Worm (Caenorhabditis elegans): ENCODE data around the gene swt-6.
A peak's percentile ranks its signal among the peaks of the same experiment; 100 is the strongest.

The swt-6 gene

ce11 chrV:14002402-14002801, 48.2 kb downstream of the swt-6 start (continued):
- TF ChIP-seq sdz-12 (GFP tag; optimal IDR thresholded peaks at IDR 0.05), result no peak
- TF ChIP-seq lin-39 (tag; optimal IDR thresholded peaks at IDR 0.05), result no peak
- no peak for TF ChIP-seq spr-1 (tag; optimal IDR thresholded peaks at IDR 0.05)
- TF ChIP-seq nhr-41 (GFP tag; IDR thresholded peaks at IDR 0.05), result no peak
- TF ChIP-seq Y48G9A.11 (GFP tag; IDR thresholded peaks at IDR 0.05), result no peak
- TF ChIP-seq Y5F2A.4 (GFP tag; optimal IDR thresholded peaks at IDR 0.05), result no peak
- TF ChIP-seq rbr-2 (tag; optimal IDR thresholded peaks at IDR 0.05), result no peak
- TF ChIP-seq ceh-28 (tag; optimal IDR thresholded peaks at IDR 0.05), result no peak
- TF ChIP-seq lin-15B (tag; optimal IDR thresholded peaks at IDR 0.05), result no peak
- TF ChIP-seq mes-2 (tag; optimal IDR thresholded peaks at IDR 0.05; ENCODE audit: poor library complexity, severe bottlenecking), result peak; percentile 52
- TF ChIP-seq T26A8.4 (GFP tag; IDR thresholded peaks at IDR 0.05), result no peak
- TF ChIP-seq nhr-42 (GFP tag; IDR thresholded peaks at IDR 0.05), result no peak
- no peak for TF ChIP-seq ama-1 (optimal IDR thresholded peaks at IDR 0.05)
- no peak for TF ChIP-seq madf-5 (GFP tag; IDR thresholded peaks at IDR 0.05)
- TF ChIP-seq pha-4 (GFP tag; IDR thresholded peaks at IDR 0.05), result no peak
- TF ChIP-seq pha-4 (tag; optimal IDR thresholded peaks at IDR 0.05), result no peak
- no peak for TF ChIP-seq daf-16 (GFP tag; optimal IDR thresholded peaks at IDR 0.05)
- peak; percentile 22 for TF ChIP-seq daf-16 (tag; optimal IDR thresholded peaks at IDR 0.05)
- no peak for TF ChIP-seq ceh-82 (tag; optimal IDR thresholded peaks at IDR 0.05)
- no peak for TF ChIP-seq F37D6.2 (tag; optimal IDR thresholded peaks at IDR 0.05)
- TF ChIP-seq mdl-1 (tag; optimal IDR thresholded peaks at IDR 0.05), result no peak
- no peak for TF ChIP-seq F10B5.3 (tag; optimal IDR thresholded peaks at IDR 0.05)
- TF ChIP-seq lin-1 (GFP tag; IDR thresholded peaks at IDR 0.05), result no peak
- TF ChIP-seq ceh-44 (GFP tag; IDR thresholded peaks at IDR 0.05), result no peak

- peak; percentile 35; the same call in 1 of the 2 replicates for TF ChIP-seq ceh-20 (GFP tag; IDR thresholded peaks at IDR 0.05)
- TF ChIP-seq dpl-1 (GFP tag; optimal IDR thresholded peaks at IDR 0.05), result no peak
- peak; percentile 30 for TF ChIP-seq hlh-30 (tag; optimal IDR thresholded peaks at IDR 0.05; ENCODE audit: insufficient read depth)
- peak; percentile 51 for TF ChIP-seq mep-1 (tag; optimal IDR thresholded peaks at IDR 0.05)
- TF ChIP-seq lsy-2 (tag; optimal IDR thresholded peaks at IDR 0.05), result peak in 1 of 2 experiments; percentile 2
- no peak for TF ChIP-seq ceh-32 (tag; optimal IDR thresholded peaks at IDR 0.05; ENCODE audit: poor library complexity)
- TF ChIP-seq tra-1 (GFP tag; IDR thresholded peaks at IDR 0.05), result peak; percentile 14; the same call in 1 of the 2 replicates
- TF ChIP-seq hlh-11 (tag; optimal IDR thresholded peaks at IDR 0.05), result peak; percentile 40
- peak in 1 of 2 experiments; percentile 41 for TF ChIP-seq daf-16 (GFP tag; optimal IDR thresholded peaks at IDR 0.05)
- TF ChIP-seq daf-16 (tag; optimal IDR thresholded peaks at IDR 0.05), result no peak
- TF ChIP-seq hif-1 (tag; optimal IDR thresholded peaks at IDR 0.05), result peak in 1 of 2 experiments; percentile 89
- peak; percentile 18 for TF ChIP-seq rbr-2 (tag; optimal IDR thresholded peaks at IDR 0.05)
- TF ChIP-seq spr-1 (tag; optimal IDR thresholded peaks at IDR 0.05), result no peak
- peak in 1 of 2 experiments; percentile 72 for TF ChIP-seq unc-62 (GFP tag; optimal IDR thresholded peaks at IDR 0.05 in 1 of 2)
- TF ChIP-seq unc-62 (tag; optimal IDR thresholded peaks at IDR 0.05), result no peak
- peak; percentile 49 for TF ChIP-seq aha-1 (tag)
These were observed 49.5 kb downstream of the swt-6 start for ce11 chrV:14003587-14004156.

ce11 chrV:14004342-14004741, 50.2 kb downstream of the swt-6 start:
- TF ChIP-seq hlh-30 (tag; optimal IDR thresholded peaks at IDR 0.05; ENCODE audit: insufficient read depth), result peak; percentile 64
- TF ChIP-seq fkh-10 (GFP tag; optimal IDR thresholded peaks at IDR 0.05), result peak; percentile 28
- TF ChIP-seq unc-130 (GFP tag; optimal IDR thresholded peaks at IDR 0.05), result no peak
- peak in 1 of 2 experiments; percentile 37 for TF ChIP-seq lsy-2 (tag; optimal IDR thresholded peaks at IDR 0.05)
